Fruit fly (Drosophila melanogaster): ENCODE results near the gene CG31533.

Gene CG31533

dm6 chr3R:14108158-14108921 is 48.9 kb downstream of the CG31533 start, which contains the start of gene CG12402 (continued):
- TF ChIP-seq CG9437 (GFP tag; optimal IDR thresholded peaks at IDR 0.05): peak; percentile 63
- peak; percentile 69 for TF ChIP-seq CG6683 (GFP tag; optimal IDR thresholded peaks at IDR 0.05)
- TF ChIP-seq odd (GFP tag; optimal IDR thresholded peaks at IDR 0.05): peak; percentile 69
- peak; percentile 86 for TF ChIP-seq CG8924 (tag; optimal IDR thresholded peaks at IDR 0.05)
- TF ChIP-seq CG15011 (GFP tag; optimal IDR thresholded peaks at IDR 0.05): peak; percentile 71
- TF ChIP-seq CG4617 (GFP tag; optimal IDR thresholded peaks at IDR 0.05; ENCODE audit: borderline replicate concordance): peak; percentile 32
- peak; percentile 99 for TF ChIP-seq zf30C (GFP tag; optimal IDR thresholded peaks at IDR 0.05)
- TF ChIP-seq CG9215 (GFP tag; IDR thresholded peaks at IDR 0.05): peak; percentile 33; the same call in 1 of the 2 replicates
- TF ChIP-seq CG1024 (GFP tag; IDR thresholded peaks at IDR 0.05): peak; percentile 73
- TF ChIP-seq Taf1 (GFP tag; IDR thresholded peaks at IDR 0.05): peak; percentile 50; the same call in 1 of the 2 replicates
- TF ChIP-seq Sry-β (GFP tag; optimal IDR thresholded peaks at IDR 0.05): no peak
- TF ChIP-seq eyg (GFP tag; optimal IDR thresholded peaks at IDR 0.05): peak; percentile 6
- peak; percentile 76 for TF ChIP-seq kay (GFP tag; optimal IDR thresholded peaks at IDR 0.05)
- TF ChIP-seq Fer2 (tag; optimal IDR thresholded peaks at IDR 0.05): peak; percentile 65
- TF ChIP-seq pum (GFP tag; optimal IDR thresholded peaks at IDR 0.05): peak; percentile 53
- peak; percentile 91 for TF ChIP-seq CG34422 (GFP tag; IDR thresholded peaks at IDR 0.05)
- no peak for TF ChIP-seq usp (GFP tag; optimal IDR thresholded peaks at IDR 0.05)
- peak; percentile 85 for TF ChIP-seq Xbp1 (GFP tag; optimal IDR thresholded peaks at IDR 0.05)
- peak; percentile 78 for TF ChIP-seq Antp (GFP tag; optimal IDR thresholded peaks at IDR 0.05)
- peak; percentile 70 for TF ChIP-seq danr (GFP tag; IDR thresholded peaks at IDR 0.05)
- TF ChIP-seq CG11560 (tag; IDR thresholded peaks at IDR 0.05): no peak
- peak; percentile 42; the same call in 1 of the 2 replicates for TF ChIP-seq unc-4 (GFP tag; IDR thresholded peaks at IDR 0.05; ENCODE audit: partially characterized antibody)
- peak; percentile 78 for TF ChIP-seq nmo (GFP tag; optimal IDR thresholded peaks at IDR 0.05)
- peak; percentile 65 for TF ChIP-seq pb (GFP tag; optimal IDR thresholded peaks at IDR 0.05)
- TF ChIP-seq fd3F (GFP tag; optimal IDR thresholded peaks at IDR 0.05): peak; percentile 72
- peak; percentile 76 for TF ChIP-seq ro (GFP tag; IDR thresholded peaks at IDR 0.05)
- TF ChIP-seq Hmx (GFP tag; optimal IDR thresholded peaks at IDR 0.05): no peak
- peak; percentile 100 for TF ChIP-seq chinmo (GFP tag; IDR thresholded peaks at IDR 0.05; ENCODE audit: partially characterized antibody)
- TF ChIP-seq Camta (GFP tag; optimal IDR thresholded peaks at IDR 0.05): peak; percentile 46
- peak; percentile 61 for TF ChIP-seq CG18619 (GFP tag; optimal IDR thresholded peaks at IDR 0.05)
- peak; percentile 82 for TF ChIP-seq ind (GFP tag; optimal IDR thresholded peaks at IDR 0.05)
- peak; percentile 51 for TF ChIP-seq CG7786 (GFP tag; optimal IDR thresholded peaks at IDR 0.05)
- TF ChIP-seq Ets65A (GFP tag): peak; percentile 95
- TF ChIP-seq CG18599 (GFP tag; optimal IDR thresholded peaks at IDR 0.05): peak; percentile 88
- TF ChIP-seq ewg (GFP tag; optimal IDR thresholded peaks at IDR 0.05): peak; percentile 74
- peak; percentile 36 for TF ChIP-seq CG12744 (GFP tag; optimal IDR thresholded peaks at IDR 0.05)
- TF ChIP-seq jing (GFP tag; optimal IDR thresholded peaks at IDR 0.05): peak; percentile 56
- TF ChIP-seq CG3065 (GFP tag; optimal IDR thresholded peaks at IDR 0.05): peak; percentile 81
- TF ChIP-seq CG13894 (tag; optimal IDR thresholded peaks at IDR 0.05): peak; percentile 63
- peak; percentile 85 for TF ChIP-seq lmd (GFP tag; IDR thresholded peaks at IDR 0.05)
- no peak for TF ChIP-seq Doc2 (GFP tag; IDR thresholded peaks at IDR 0.05)
- peak; percentile 45 for TF ChIP-seq CG33557 (GFP tag; optimal IDR thresholded peaks at IDR 0.05)
- peak; percentile 25; the same call in 1 of the 2 replicates for TF ChIP-seq al (GFP tag; IDR thresholded peaks at IDR 0.05)
- no peak for TF ChIP-seq fu2 (GFP tag; optimal IDR thresholded peaks at IDR 0.05)
- no peak for TF ChIP-seq CG11398 (GFP tag; optimal IDR thresholded peaks at IDR 0.05)
- TF ChIP-seq CG15514 (GFP tag; optimal IDR thresholded peaks at IDR 0.05): peak; percentile 74
- peak; percentile 68 for TF ChIP-seq nerfin-1 (tag; optimal IDR thresholded peaks at IDR 0.05)
- TF ChIP-seq ttk (GFP tag; IDR thresholded peaks at IDR 0.05): peak; percentile 85
- no peak for TF ChIP-seq knrl (GFP tag; IDR thresholded peaks at IDR 0.05; ENCODE audit: partially characterized antibody)

Measured in whole organism, embryonic.